Worm (Caenorhabditis elegans): Measurements from ENCODE around the gene F13B12.7.
A peak's percentile ranks its signal among the peaks of the same experiment; 100 is the strongest.

Gene F13B12.7

DNA sequence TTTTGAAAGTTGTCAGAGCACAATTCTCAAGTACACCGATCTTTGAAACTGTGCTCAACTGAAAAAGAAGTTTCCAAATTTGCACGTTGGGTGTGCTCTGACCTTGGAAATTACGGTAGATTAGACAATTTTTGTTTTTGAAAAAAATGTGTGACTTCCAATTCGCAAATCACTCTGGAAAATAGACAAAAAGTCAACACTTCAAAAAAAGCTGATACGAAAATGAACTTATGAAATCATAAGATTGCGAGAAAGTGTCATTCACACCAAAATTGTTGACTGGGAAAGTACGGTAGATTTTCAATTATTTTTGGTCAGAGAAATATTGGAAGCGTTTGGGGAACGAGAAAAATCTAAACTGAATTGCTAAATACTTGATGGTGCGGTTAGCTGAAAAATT, 23.7 kb downstream of the F13B12.7 start:
- TF ChIP-seq ztf-29 (GFP tag; IDR thresholded peaks at IDR 0.05), result no peak
- TF ChIP-seq T22C8.4 (GFP tag; IDR thresholded peaks at IDR 0.05), result no peak
- TF ChIP-seq med-1 (GFP tag; optimal IDR thresholded peaks at IDR 0.05; ENCODE audit: insufficient read depth), result no peak
- TF ChIP-seq ztf-23 (GFP tag; IDR thresholded peaks at IDR 0.05), result no peak
- no peak for TF ChIP-seq ref-1 (GFP tag; conservative IDR thresholded peaks at IDR 0.05)
- no peak for TF ChIP-seq cog-1 (tag; optimal IDR thresholded peaks at IDR 0.05)
- TF ChIP-seq klf-2 (GFP tag; conservative IDR thresholded peaks at IDR 0.05), result no peak
- no peak for TF ChIP-seq flt-1 (GFP tag; IDR thresholded peaks at IDR 0.05)
- no peak for TF ChIP-seq tab-1 (GFP tag; IDR thresholded peaks at IDR 0.05)

DNA sequence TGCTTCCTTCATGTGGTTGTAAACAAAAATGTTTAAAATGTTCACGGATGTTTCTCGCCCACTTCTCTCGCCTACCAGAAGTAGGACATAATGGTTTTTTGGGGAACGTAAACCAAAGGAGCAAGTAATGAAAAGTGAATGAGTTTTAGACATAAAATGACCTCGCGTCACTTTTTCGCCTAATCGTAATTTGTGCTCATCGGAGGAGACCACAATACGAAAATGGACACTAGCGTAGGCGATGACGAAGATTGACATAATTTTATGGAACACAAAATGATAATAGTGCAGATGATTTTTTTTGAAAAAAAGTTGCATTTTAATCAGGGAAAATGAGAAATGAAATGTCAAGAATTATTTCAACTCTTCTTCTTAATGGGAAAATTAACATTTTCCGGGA, 25.1 kb downstream of the F13B12.7 start:
- no peak for TF ChIP-seq ref-1 (GFP tag; conservative IDR thresholded peaks at IDR 0.05)
- no peak for TF ChIP-seq T22C8.4 (GFP tag; IDR thresholded peaks at IDR 0.05)
- TF ChIP-seq med-1 (GFP tag; optimal IDR thresholded peaks at IDR 0.05; ENCODE audit: insufficient read depth), result no peak
- no peak for TF ChIP-seq cog-1 (tag; optimal IDR thresholded peaks at IDR 0.05)
- TF ChIP-seq ztf-29 (GFP tag; IDR thresholded peaks at IDR 0.05), result no peak
- TF ChIP-seq flt-1 (GFP tag; IDR thresholded peaks at IDR 0.05), result no peak
- TF ChIP-seq klf-2 (GFP tag; conservative IDR thresholded peaks at IDR 0.05), result no peak
- no peak for TF ChIP-seq tab-1 (GFP tag; IDR thresholded peaks at IDR 0.05)
- TF ChIP-seq ztf-23 (GFP tag; IDR thresholded peaks at IDR 0.05), result no peak

ce11 chrIV:10469494-10469893, 25.9 kb downstream of the F13B12.7 start, which contains the start of gene ugt-44:
TSS of gene ugt-44 (plus strand) at chrIV:10469741.
- no peak for TF ChIP-seq tab-1 (GFP tag; IDR thresholded peaks at IDR 0.05)
- TF ChIP-seq med-1 (GFP tag; optimal IDR thresholded peaks at IDR 0.05; ENCODE audit: insufficient read depth), result no peak
- TF ChIP-seq ztf-29 (GFP tag; IDR thresholded peaks at IDR 0.05), result no peak
- no peak for TF ChIP-seq ref-1 (GFP tag; conservative IDR thresholded peaks at IDR 0.05)
- no peak for TF ChIP-seq flt-1 (GFP tag; IDR thresholded peaks at IDR 0.05)
- no peak for TF ChIP-seq cog-1 (tag; optimal IDR thresholded peaks at IDR 0.05)
- no peak for TF ChIP-seq ztf-23 (GFP tag; IDR thresholded peaks at IDR 0.05)
- TF ChIP-seq T22C8.4 (GFP tag; IDR thresholded peaks at IDR 0.05), result no peak
- no peak for TF ChIP-seq klf-2 (GFP tag; conservative IDR thresholded peaks at IDR 0.05)

DNA sequence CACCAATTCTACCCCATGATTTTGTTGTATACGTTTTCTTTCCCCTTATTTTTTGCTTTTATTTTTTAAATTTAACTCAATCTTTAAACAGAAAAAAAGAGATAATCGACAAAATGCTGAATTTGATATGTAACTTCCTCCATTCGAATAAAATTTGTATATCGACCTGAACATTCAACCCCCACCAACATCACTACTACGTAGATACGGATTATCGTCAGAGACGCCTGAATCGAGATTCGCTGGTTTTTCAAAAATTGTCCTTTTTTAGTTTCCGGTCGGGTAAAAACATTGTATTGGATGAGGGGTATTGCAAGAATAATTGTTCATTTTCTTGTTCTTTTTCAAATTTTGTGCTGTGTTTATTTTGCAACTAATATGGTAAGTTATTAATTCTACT, 28.9 kb downstream of the F13B12.7 start, which contains the start of gene bgnt-1.1:
Gene bgnt-1.1 (plus strand): TSS at position 301 of the 400 bp plus-strand sequence.
- no peak for TF ChIP-seq ref-1 (GFP tag; conservative IDR thresholded peaks at IDR 0.05)
- no peak for TF ChIP-seq tab-1 (GFP tag; IDR thresholded peaks at IDR 0.05)
- no peak for TF ChIP-seq ztf-23 (GFP tag; IDR thresholded peaks at IDR 0.05)

ce11 chrIV:10475234-10475633, 31.6 kb downstream of the F13B12.7 start:
- TF ChIP-seq klf-2 (GFP tag; conservative IDR thresholded peaks at IDR 0.05) (no peak), ref-1 (GFP tag; conservative IDR thresholded peaks at IDR 0.05) (no peak), T22C8.4 (GFP tag; IDR thresholded peaks at IDR 0.05) (no peak), flt-1 (GFP tag; IDR thresholded peaks at IDR 0.05) (no peak), tab-1 (GFP tag; IDR thresholded peaks at IDR 0.05) (no peak), med-1 (GFP tag; optimal IDR thresholded peaks at IDR 0.05; ENCODE audit: insufficient read depth) (no peak), ztf-29 (GFP tag; IDR thresholded peaks at IDR 0.05) (no peak), ztf-23 (GFP tag; IDR thresholded peaks at IDR 0.05) (no peak), cog-1 (tag; optimal IDR thresholded peaks at IDR 0.05) (no peak)

ce11 chrIV:10481695-10482094, 38.1 kb downstream of the F13B12.7 start, which contains the start of gene egl-21:
TSS of gene egl-21 (minus strand) at chrIV:10481844.
- no peak for TF ChIP-seq klf-2 (GFP tag; conservative IDR thresholded peaks at IDR 0.05)
- TF ChIP-seq flt-1 (GFP tag; IDR thresholded peaks at IDR 0.05), result no peak

- TF ChIP-seq ref-1 (GFP tag; conservative IDR thresholded peaks at IDR 0.05) (no peak), T22C8.4 (GFP tag; IDR thresholded peaks at IDR 0.05) (no peak), ztf-23 (GFP tag; IDR thresholded peaks at IDR 0.05) (no peak), ztf-29 (GFP tag; IDR thresholded peaks at IDR 0.05) (no peak), flt-1 (GFP tag; IDR thresholded peaks at IDR 0.05) (no peak), tab-1 (GFP tag; IDR thresholded peaks at IDR 0.05) (no peak), med-1 (GFP tag; optimal IDR thresholded peaks at IDR 0.05; ENCODE audit: insufficient read depth) (no peak), cog-1 (tag; optimal IDR thresholded peaks at IDR 0.05) (no peak), klf-2 (GFP tag; conservative IDR thresholded peaks at IDR 0.05) (no peak)
Observed at ce11 chrIV:10482585-10482984, 39.0 kb downstream of the F13B12.7 start.

ce11 chrIV:10483607-10484117, 40.1 kb downstream of the F13B12.7 start, which contains the start of the genes F01D4.5 and ced-5:
TSS of gene F01D4.5 (minus strand) at chrIV:10483657.
TSS of gene ced-5 (plus strand) at chrIV:10484110.
- TF ChIP-seq ztf-23 (GFP tag; IDR thresholded peaks at IDR 0.05) (peak; percentile 42; the same call in 1 of the 2 replicates), flt-1 (GFP tag; IDR thresholded peaks at IDR 0.05) (peak; percentile 83), klf-2 (GFP tag; conservative IDR thresholded peaks at IDR 0.05) (no peak), med-1 (GFP tag; optimal IDR thresholded peaks at IDR 0.05; ENCODE audit: insufficient read depth) (no peak), T22C8.4 (GFP tag; IDR thresholded peaks at IDR 0.05) (0 out of 2 replicates have a peak, but pooled peaks have one; percentile 18), cog-1 (tag; optimal IDR thresholded peaks at IDR 0.05) (peak; percentile 64)

ce11 chrIV:10489409-10489808, 45.8 kb downstream of the F13B12.7 start:
- no peak for TF ChIP-seq med-1 (GFP tag; optimal IDR thresholded peaks at IDR 0.05; ENCODE audit: insufficient read depth)
- TF ChIP-seq klf-2 (GFP tag; conservative IDR thresholded peaks at IDR 0.05), result no peak
- no peak for TF ChIP-seq ref-1 (GFP tag; conservative IDR thresholded peaks at IDR 0.05)

Measured in whole organism, midembryonic.